Fruit fly (Drosophila melanogaster): Measurements from ENCODE around the gene CG5500.

Gene CG5500

DNA sequence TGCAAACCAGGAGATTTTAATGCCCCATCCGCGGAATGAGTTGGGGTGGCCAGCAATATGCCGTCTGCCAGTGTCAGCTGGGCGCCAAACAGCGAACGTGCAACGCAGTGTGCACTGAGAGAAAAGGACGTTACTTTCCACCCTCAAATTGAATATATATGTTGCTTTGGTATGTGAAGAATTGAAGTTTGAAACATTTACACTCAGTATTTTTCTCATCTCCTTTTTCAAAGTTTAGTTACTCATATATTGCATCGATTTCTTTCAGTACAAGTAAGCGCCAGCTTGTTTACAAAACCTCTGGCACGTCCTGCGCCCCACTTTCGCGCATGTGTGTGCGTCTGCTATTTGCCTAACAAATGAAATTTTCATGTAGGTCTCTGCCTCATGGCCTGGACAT is 17.2 kb upstream of the CG5500 start (continued):
- TF ChIP-seq net (GFP tag; optimal IDR thresholded peaks at IDR 0.05) = peak; percentile 33
- TF ChIP-seq CG32006 (GFP tag; optimal IDR thresholded peaks at IDR 0.05) = peak; percentile 52
- peak; percentile 38 for TF ChIP-seq Sox14 (GFP tag; optimal IDR thresholded peaks at IDR 0.05)
- peak; percentile 50 for TF ChIP-seq Met (GFP tag; optimal IDR thresholded peaks at IDR 0.05)
- peak; percentile 16 for TF ChIP-seq spab (GFP tag; optimal IDR thresholded peaks at IDR 0.05)
- TF ChIP-seq esn (GFP tag; optimal IDR thresholded peaks at IDR 0.05) = peak; percentile 51
- no peak for TF ChIP-seq Hr4 (GFP tag; optimal IDR thresholded peaks at IDR 0.05)
- TF ChIP-seq lz (GFP tag; optimal IDR thresholded peaks at IDR 0.05) = peak; percentile 50

DNA sequence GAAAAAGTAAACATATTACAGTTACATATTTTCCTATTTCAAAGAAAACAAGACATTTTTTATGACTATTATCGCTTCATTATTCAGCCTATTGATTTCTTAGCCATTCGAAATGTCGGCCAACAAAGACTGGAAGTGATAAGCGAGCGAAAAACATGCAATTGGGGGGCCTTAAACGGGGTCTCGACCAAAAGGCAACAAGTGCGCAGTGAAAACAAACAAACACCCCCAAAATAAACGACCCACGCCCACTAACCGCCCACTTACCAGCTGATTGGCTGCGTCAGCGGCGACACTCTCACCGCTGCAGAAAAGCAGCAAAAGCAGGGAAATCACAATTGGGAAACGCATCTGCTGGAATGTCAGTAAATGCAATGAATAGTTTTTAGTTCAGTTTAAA is 14.2 kb upstream of the CG5500 start:
- TF ChIP-seq CG6808 (GFP tag; optimal IDR thresholded peaks at IDR 0.05) (no peak), CG11902 (GFP tag; optimal IDR thresholded peaks at IDR 0.05) (no peak), Lpt (GFP tag; optimal IDR thresholded peaks at IDR 0.05) (no peak), pdm3 (GFP tag; optimal IDR thresholded peaks at IDR 0.05) (no peak), dac (GFP tag; optimal IDR thresholded peaks at IDR 0.05) (no peak), Sox102F (GFP tag; optimal IDR thresholded peaks at IDR 0.05) (no peak), lz (GFP tag; optimal IDR thresholded peaks at IDR 0.05) (no peak), Eip75B (GFP tag; optimal IDR thresholded peaks at IDR 0.05) (no peak), fd85E (GFP tag; optimal IDR thresholded peaks at IDR 0.05) (no peak)

DNA sequence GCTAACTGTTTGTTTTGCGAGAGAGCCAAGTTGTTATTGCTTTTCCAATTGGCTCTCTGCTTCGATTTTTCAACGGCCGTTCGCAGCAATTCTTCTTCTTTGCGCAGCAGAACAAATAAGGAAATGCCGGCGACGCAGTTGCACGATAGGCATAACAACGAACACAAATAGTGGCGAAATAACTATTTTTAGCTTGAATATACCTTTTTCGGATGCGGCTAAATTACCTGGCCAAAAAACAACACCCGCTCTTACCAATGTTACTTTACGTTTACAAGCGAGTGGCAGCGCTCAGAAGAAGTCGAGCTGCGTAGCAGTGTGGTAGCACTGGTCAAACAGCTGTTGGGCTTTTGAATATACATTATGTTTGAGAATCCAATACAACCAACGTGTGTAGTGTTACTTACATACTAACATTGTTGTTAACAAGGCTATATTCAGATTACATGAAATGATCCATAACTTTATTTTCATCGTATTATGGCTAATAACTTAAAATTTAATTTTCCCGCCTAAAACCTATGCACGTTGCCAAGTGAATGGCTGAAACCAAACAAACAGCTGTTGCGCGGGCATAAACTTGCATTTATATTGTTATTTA is 13.5 kb upstream of the CG5500 start, which contains the start of the genes Lerp and IntS12:
Gene Lerp (minus strand): TSS at position 283 of the 601 bp plus-strand sequence.
Gene IntS12 (plus strand): TSS at position 529 of the 601 bp plus-strand sequence.
- TF ChIP-seq CG8632 (GFP tag; optimal IDR thresholded peaks at IDR 0.05) (no peak), Hr4 (GFP tag; optimal IDR thresholded peaks at IDR 0.05) (no peak), Eip78C (GFP tag) (peak; percentile 65), CG34406 (GFP tag; optimal IDR thresholded peaks at IDR 0.05) (no peak), Sox15 (GFP tag; optimal IDR thresholded peaks at IDR 0.05) (no peak), fkh (GFP tag; optimal IDR thresholded peaks at IDR 0.05) (peak; percentile 72), Sox14 (GFP tag; optimal IDR thresholded peaks at IDR 0.05) (peak; percentile 30), OdsH (GFP tag; optimal IDR thresholded peaks at IDR 0.05) (no peak), Lpt (GFP tag; optimal IDR thresholded peaks at IDR 0.05) (no peak)

DNA sequence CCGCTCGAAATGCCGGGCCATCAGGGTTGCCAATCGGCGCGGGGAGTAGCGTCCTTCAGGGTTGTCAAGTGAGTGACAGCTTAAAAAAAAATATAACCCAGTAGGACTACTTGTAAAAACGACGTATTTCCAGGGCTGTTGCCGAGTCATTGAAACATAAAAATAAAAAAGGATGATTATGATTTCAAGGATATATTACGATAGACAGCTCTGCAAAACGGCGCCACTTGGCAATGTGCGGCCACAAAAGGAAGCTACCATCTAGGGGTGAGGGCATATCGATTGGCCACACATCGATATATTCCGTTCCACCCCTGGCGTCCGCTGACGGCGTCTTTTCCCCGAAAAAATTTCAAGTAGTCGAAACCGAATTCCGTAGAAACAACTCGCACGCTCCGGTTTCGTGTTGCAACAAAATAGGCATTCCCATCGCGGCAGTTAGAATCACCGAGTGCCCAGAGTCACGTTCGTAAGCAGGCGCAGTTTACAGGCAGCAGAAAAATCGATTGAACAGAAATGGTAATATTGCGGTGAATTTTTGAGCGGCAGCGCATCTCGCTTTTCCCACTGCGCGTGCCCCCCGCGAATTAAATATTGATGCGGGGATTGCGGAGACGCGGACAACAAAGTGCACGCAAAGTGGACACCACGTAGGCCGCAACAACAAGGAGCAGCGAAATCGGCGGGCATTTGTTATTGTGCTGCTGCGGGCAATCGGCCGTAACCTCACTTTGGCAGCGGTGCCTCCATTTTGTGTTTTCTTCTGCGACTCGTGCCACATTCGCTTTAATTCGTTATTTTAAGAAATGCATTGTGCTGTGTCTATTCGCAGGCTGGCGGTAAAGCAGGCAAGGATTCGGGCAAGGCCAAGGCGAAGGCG is 9.6 kb upstream of the CG5500 start, which contains the start of the genes ball and His2Av:
Gene ball (minus strand): TSS at position 231 of the 880 bp plus-strand sequence.
Gene His2Av (plus strand): TSS at position 353 of the 880 bp plus-strand sequence.
- peak; percentile 81 for TF ChIP-seq OdsH (GFP tag; optimal IDR thresholded peaks at IDR 0.05)
- peak; percentile 83 for TF ChIP-seq Eip75B (GFP tag; optimal IDR thresholded peaks at IDR 0.05)
- peak; percentile 90 for TF ChIP-seq Eip78C (GFP tag)
- TF ChIP-seq CG11902 (GFP tag; optimal IDR thresholded peaks at IDR 0.05) = peak; percentile 69
- TF ChIP-seq CG34406 (GFP tag; optimal IDR thresholded peaks at IDR 0.05) = peak; percentile 67
- peak; percentile 27; the same call in 1 of the 2 replicates for TF ChIP-seq CG11294 (GFP tag; IDR thresholded peaks at IDR 0.05)
- TF ChIP-seq ss (GFP tag; optimal IDR thresholded peaks at IDR 0.05) = no peak
- peak; percentile 32 for TF ChIP-seq dsx (GFP tag; optimal IDR thresholded peaks at IDR 0.05; ENCODE audit: poor library complexity, severe bottlenecking)
- TF ChIP-seq Hr4 (GFP tag; optimal IDR thresholded peaks at IDR 0.05) = peak; percentile 87
- TF ChIP-seq CG3919 (GFP tag; optimal IDR thresholded peaks at IDR 0.05) = peak; percentile 85
- TF ChIP-seq Eip93F (GFP tag; optimal IDR thresholded peaks at IDR 0.05) = peak; percentile 51
- peak; percentile 70 for TF ChIP-seq topi (GFP tag; optimal IDR thresholded peaks at IDR 0.05)
- peak; percentile 61 for TF ChIP-seq Hr38 (GFP tag; optimal IDR thresholded peaks at IDR 0.05)
- TF ChIP-seq CG6808 (GFP tag; optimal IDR thresholded peaks at IDR 0.05) = peak; percentile 6
- peak; percentile 80 for TF ChIP-seq acj6 (GFP tag; optimal IDR thresholded peaks at IDR 0.05)
- TF ChIP-seq Met (GFP tag; optimal IDR thresholded peaks at IDR 0.05) = peak; percentile 76
- peak; percentile 83 for TF ChIP-seq esn (GFP tag; optimal IDR thresholded peaks at IDR 0.05)
- no peak for TF ChIP-seq CG9139 (GFP tag; optimal IDR thresholded peaks at IDR 0.05)
- peak; percentile 71 for TF ChIP-seq CG3032 (tag; optimal IDR thresholded peaks at IDR 0.05)
- TF ChIP-seq Sox15 (GFP tag; optimal IDR thresholded peaks at IDR 0.05) = peak; percentile 75
- no peak for TF ChIP-seq CG6854 (GFP tag; optimal IDR thresholded peaks at IDR 0.05)
- TF ChIP-seq CG8119 (GFP tag; IDR thresholded peaks at IDR 0.05) = peak; percentile 52; the same call in 1 of the 3 replicates
- TF ChIP-seq Lpt (GFP tag; optimal IDR thresholded peaks at IDR 0.05) = peak; percentile 33
- TF ChIP-seq achi (GFP tag; optimal IDR thresholded peaks at IDR 0.05) = peak; percentile 80
- TF ChIP-seq Sox102F (GFP tag; optimal IDR thresholded peaks at IDR 0.05) = peak; percentile 69
- TF ChIP-seq svp (GFP tag) = peak; percentile 88
- peak; percentile 86 for TF ChIP-seq Sox14 (GFP tag; optimal IDR thresholded peaks at IDR 0.05)
- peak; percentile 32 to 37 for TF ChIP-seq salr (GFP tag; optimal IDR thresholded peaks at IDR 0.05)
- peak; percentile 85 for TF ChIP-seq lz (GFP tag; optimal IDR thresholded peaks at IDR 0.05)
- TF ChIP-seq fd59A (GFP tag; optimal IDR thresholded peaks at IDR 0.05) = no peak
- peak; percentile 6 for TF ChIP-seq fkh (GFP tag; optimal IDR thresholded peaks at IDR 0.05)
- TF ChIP-seq net (GFP tag; optimal IDR thresholded peaks at IDR 0.05) = peak; percentile 83
- peak; percentile 53 for TF ChIP-seq CG10669 (GFP tag; optimal IDR thresholded peaks at IDR 0.05)
